Fruit fly (Drosophila melanogaster) whole organism, larva: ENCODE measurements around the gene Gr94a.

Experiments
- noc ChIP-seq: fragments of 200-800 bp; sonication (Bioruptor generic); optimal IDR thresholded peaks from 3 replicates; lab custom pipeline; 2019; ENCODE audit warnings: missing biosample characterization, mild to moderate bottlenecking, missing genetic modification characterization, moderate library complexity

The Gr94a gene

DNA sequence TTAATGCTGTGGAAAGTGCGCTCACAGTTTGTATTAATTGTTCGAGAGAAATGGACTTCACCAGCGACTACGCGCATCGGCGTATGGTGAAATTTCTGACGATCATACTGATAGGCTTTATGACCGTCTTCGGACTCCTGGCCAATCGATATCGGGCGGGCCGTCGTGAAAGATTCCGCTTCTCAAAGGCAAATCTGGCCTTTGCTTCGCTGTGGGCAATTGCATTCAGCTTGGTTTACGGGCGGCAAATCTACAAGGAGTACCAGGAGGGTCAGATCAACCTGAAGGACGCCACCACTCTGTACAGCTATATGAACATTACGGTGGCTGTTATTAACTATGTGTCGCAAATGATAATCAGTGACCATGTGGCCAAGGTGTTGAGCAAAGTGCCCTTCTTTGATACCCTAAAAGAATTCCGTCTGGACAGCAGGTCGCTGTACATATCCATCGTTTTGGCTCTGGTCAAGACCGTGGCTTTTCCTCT lies at the start of gene Gr94a:
TSS of gene Gr94a (plus strand) at position 51 of the 487 bp plus-strand sequence.
- TF ChIP-seq noc (tag; lab: Kevin White, UChicago): no peak

DNA sequence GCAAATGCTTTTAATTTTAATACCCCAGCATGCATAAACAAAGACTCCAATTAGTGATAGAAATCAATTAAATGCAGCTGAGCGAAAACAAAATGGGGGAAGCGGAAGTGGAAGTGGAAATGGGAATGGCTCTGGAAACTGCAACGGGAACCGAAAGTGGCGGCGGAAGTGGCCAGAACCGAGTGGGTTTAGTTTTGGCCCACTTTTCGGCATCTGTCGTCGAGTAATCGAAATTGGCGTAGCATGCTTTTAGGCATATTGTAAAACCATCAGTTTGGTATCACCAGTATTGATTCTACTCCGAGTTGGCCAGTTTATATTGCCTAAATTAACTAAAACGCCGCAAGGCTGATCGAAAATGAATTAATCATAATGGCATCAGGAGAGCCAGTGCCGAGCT lies 47.3 kb upstream of the Gr94a start:
- no peak for TF ChIP-seq noc (tag; lab: Kevin White, UChicago)

DNA sequence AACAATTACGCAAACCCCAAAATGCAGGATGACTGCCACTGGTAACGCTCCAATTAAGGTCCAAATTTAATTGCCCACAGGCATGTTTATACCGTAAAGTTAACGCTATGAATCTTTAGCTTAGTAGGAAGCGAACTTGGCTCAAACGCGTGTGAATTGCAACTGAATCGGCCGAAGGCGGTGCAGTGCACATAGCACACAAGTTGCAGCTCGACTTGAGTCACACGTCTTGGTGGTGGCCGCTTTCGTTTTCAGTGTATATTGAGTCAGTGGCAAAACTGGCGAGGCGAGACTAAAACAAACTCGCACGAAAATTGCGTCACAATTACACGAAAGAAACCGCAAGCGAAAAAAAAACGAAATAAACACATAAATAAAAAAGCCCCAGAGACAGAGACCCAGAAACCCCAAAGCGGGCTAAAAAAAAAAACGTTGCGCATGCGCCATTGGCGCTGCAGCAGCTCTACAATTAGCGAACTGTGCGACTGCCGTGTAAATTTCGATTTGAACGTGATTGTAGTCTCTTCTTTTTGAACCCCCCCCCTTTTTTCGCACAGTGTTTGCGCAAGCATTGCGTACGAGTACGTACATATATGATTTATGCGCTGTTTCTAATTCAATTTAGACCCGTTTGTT lies 41.9 kb upstream of the Gr94a start:
- no peak for TF ChIP-seq noc (tag; lab: Kevin White, UChicago)

DNA sequence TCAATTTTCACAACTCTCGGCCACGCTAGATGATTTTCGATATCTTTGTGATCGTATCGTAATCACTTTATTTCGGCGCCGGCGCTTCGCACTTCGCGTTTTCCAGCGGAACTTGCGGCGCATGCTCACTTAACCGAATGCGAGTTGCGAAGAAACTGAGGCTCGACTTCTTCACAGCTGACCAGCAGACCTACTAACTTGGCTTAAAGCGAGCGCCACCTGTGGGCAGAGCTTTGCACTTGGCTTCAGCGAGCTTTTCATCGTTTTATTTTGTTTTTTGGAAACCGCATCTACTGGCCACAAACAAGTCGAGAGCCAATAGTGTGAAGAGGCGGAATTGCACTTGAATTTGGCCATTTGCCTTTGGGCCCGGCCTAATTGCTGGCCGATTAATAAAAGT lies 41.1 kb upstream of the Gr94a start, which contains the start of gene CG34375:
TSS of gene CG34375 (minus strand) at position 157 of the 400 bp plus-strand sequence.
- no peak for TF ChIP-seq noc (tag; lab: Kevin White, UChicago)

DNA sequence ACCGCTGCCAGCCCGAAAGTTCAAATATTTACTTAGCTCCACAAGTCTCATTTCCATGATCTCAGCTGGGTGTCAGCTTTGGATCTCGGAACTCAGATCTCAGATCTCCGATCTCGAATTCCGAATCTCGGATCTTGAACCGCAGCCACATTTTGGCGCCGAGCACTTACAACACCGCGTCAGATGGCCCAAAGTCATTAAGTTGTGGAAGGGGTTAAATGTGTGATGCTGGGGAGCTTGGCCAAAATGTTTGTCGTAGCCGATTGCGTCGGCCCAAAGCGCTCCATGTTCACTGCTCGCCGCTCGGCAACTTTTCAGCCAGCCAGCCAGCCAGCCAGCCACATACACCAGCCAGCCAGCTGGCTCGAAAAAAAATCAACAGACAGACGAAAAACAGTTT lies 39.5 kb upstream of the Gr94a start, which contains the start of gene CG6688:
TSS of gene CG6688 (plus strand) at position 396 of the 400 bp plus-strand sequence.
- no peak for TF ChIP-seq noc (tag; lab: Kevin White, UChicago)

DNA sequence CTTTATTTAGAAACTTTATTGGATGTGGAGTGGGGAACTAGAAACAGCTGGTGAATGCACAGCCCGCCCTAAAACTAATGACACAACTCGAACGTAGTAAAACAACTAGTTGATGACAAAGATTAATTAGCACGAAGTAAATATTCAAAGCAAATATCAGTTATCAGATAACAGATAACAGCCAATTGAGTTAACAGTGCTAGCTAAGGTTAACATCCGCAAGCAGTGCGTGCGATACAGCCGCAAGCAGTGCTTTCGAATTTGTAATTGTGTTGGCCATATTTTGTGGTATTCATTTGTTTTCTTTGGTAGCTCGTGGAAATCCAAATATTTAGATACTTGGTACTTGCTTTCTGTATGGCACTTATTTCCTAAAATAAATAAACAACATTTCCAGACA lies 38.0 kb upstream of the Gr94a start:
- TF ChIP-seq noc (tag; lab: Kevin White, UChicago): no peak

DNA sequence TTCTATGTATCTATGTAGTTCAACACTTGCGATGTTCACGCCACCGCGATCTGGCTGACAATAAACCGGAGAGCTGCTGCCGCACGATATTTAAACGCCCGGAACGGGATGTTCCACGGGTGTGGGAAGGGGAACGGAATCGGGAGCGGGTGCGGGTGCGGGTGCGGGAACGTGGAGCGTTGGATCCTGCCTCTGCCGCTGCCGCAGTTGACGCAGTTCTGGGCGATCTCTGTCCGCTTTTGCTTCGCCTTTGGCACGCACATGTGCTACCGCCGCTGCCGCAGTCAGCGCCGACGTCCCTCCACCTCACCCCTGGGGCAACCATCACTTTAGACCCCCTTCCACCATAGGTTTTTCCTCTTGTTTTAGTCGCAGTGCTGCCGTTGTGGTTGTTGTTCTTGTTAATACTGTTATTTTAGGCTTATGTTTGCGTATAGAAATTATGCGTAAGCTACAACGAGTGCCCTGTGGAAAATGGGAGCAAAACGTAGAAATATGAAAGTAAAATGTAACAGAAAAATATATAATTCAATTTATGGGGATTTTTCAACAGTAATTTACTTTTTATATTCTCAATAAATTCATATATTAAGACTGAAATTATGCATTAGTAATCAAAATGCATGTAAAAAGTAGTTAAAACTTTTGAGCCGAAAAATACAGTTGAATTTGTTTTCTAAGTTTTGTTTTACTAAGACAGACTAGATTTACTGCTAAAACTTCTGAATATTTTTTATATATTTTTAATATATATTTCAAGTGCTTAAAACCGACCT lies 24.6 kb upstream of the Gr94a start, which contains the start of gene lmd:
TSS of gene lmd (minus strand) at position 62 of the 776 bp plus-strand sequence.
- no peak for TF ChIP-seq noc (tag; lab: Kevin White, UChicago)

DNA sequence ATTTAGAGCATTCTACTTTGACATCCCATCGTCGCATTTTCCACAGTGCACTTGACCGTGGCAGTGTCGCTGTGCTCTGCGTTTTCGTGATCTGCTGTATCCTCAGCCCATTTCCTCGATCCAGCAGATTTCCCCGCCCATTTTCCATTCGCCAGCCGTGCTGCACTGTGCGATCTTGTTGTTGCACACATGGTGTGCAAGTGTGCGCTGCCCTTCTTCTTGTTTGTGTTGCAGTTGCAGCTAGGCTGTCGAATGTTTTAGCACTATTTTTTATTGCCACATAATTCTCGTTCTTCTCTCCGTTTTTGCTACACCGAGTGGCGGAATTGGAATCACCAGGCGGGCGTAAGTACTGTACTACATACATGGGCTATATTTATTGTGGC lies 24.1 kb upstream of the Gr94a start:
- TF ChIP-seq noc (tag; lab: Kevin White, UChicago): no peak

DNA sequence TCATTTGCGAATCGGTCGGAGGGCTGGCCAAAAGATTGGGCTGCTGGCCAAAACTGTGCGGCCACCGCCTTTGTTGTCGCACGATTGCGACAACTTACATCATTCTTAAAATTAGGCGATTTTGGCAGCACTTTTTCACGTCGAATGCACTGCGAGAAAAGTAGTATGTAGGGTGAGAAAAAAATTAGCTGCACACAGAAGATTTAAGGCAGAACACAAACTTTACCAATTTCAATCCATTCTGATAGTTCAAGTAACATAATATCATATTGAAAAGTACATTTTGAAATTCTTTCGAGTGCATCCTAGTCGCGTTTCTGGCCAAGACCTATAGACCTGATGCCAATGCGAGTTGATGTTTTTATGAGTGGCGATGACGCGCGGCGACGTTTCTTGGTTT lies 23.0 kb upstream of the Gr94a start:
- peak; percentile 13 for TF ChIP-seq noc (tag; lab: Kevin White, UChicago)

DNA sequence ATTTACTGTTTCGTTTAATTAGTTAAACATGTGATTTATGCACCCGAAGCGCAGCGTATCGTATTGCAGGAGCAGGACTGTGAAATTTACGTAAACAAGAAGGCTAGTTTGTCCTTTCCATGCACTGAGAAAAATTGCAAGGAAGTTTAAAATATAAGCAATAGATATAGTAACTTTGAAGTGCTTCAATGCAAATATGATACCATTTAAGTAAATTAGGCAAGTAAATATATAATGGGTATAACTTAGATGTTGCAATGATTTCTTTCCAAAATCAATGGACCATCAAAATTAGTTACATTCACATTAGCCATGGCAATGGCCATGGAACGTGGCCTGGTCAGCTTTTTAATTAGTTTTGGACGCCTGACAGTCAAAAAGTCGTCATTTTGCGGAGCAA lies 20.6 kb upstream of the Gr94a start:
- TF ChIP-seq noc (tag; lab: Kevin White, UChicago): no peak

DNA sequence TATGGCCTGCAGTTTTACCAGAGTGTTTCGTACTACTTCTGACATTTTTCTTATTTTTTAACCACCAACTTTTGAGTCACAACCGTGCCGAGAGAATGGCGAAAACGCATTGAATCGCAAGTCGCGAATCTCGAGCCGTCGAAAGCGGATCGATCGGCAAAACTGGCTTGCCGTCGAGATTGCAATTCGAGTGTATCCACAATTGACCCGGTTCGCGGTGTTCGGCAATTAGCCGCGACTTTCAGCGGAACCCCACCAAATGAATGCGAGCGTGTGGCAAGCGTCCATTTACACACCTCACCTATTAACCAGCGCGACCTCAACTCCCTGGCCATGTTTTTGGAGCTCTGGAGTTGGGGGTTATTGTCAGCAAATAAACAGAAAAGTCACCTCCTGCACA lies 16.0 kb upstream of the Gr94a start, which contains the start of gene CG13833:
TSS of gene CG13833 (minus strand) at position 101 of the 400 bp plus-strand sequence.
- no peak for TF ChIP-seq noc (tag; lab: Kevin White, UChicago)

DNA sequence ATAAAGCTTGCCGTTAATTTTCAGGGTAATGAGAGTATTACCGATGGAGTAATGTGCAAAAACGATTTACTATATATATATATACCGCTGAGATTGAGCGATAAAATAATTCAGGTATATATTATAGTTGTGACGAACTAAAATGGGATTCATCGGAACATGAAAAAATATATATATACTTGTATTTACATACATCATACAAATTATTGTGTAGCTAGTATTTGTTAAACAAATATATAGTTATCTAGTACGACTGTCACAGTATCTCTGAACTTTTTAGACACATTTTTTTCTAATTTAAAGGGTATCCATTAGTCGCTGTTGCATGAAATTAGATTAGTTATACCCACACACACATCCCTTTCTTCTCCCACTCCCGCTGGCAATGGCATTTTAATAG lies 15.2 kb upstream of the Gr94a start:
- TF ChIP-seq noc (tag; lab: Kevin White, UChicago): no peak

DNA sequence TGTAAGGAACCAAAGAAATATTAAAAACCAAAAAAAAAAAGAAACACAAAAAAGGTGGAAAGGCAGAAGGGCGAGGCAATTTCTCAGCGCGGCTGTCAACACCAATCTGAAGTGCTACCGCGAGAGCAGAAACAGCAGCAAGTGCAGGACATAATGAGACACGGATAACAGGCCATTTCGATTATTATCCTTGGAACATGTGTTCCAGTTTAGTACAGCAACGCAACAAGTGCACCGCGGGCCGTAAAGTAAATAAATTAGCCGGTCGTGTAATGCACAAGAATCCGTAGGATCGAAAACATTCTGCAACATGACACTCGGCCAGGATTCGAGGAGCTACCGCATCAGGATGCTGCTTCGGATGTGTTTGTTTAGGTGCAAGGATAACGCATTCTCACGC lies 13.4 kb upstream of the Gr94a start:
- no peak for TF ChIP-seq noc (tag; lab: Kevin White, UChicago)

DNA sequence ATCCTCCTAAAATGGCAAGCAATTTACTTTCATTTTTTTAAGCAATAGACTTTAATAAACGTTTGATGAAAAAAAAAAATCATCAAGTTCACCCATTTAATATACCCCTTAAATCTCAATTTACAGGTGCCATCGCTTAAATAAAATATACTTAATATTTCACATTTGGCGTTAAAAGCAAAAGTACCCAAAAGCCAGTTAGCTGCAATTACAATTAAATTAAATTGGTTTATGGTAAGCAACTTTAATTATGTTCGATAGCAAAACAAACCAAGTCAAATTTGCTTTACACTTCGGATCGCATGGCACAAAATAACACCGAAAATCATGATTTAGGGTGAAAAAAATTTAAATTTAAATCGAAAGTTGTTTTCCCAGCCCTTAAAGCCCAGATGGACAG lies 9.5 kb upstream of the Gr94a start, which contains the start of gene CG13838:
TSS of gene CG13838 (plus strand) at position 301 of the 400 bp plus-strand sequence.
- no peak for TF ChIP-seq noc (tag; lab: Kevin White, UChicago)

DNA sequence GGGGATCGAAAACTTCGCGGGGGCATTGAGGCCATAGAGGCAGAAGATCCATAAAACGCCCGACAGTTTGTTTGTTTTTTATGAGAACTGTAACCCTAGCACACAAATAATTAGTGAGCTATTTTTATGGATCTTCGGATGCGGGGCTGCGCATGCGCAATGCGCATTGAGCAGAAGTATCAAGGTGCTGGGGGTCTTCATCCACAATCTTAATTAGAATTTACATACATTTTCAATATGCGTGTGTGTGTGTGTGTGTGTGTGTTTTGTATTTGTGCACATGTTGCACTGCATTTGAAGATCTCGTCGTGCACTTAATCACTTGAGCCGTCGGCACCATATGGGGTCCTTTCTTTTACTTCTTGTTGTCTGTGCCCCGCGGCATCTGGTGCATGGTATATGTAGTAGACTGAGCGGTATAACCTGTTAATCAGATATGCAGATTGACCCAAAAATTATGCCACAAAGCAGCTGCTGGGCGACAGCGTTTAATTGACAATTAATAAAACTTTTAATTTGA lies 8.7 kb upstream of the Gr94a start:
- TF ChIP-seq noc (tag; lab: Kevin White, UChicago): no peak

DNA sequence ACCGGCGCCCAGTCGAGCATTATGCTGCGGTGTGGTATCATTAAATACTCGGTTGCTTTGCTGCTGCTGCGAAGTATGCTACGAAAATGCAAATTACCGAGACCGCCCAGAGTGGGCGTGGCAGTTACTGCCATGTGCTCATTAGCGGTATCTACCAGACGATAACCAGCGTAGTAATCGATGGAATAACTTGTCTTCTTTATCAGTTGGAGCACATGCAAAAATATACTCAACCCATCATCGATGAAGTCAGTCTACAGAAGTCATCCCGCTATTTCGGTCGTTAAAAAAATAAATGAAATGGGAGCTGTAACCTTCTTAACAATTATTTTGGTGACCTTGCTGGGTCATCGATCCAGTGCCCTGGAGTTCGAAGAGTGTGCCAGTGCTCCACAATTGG lies 7.8 kb upstream of the Gr94a start, which contains the start of gene CG13837:
TSS of gene CG13837 (plus strand) at position 301 of the 400 bp plus-strand sequence.
- no peak for TF ChIP-seq noc (tag; lab: Kevin White, UChicago)
